Fruit fly (Drosophila melanogaster): ENCODE data around the gene CG8679.

CG8679 gene

DNA sequence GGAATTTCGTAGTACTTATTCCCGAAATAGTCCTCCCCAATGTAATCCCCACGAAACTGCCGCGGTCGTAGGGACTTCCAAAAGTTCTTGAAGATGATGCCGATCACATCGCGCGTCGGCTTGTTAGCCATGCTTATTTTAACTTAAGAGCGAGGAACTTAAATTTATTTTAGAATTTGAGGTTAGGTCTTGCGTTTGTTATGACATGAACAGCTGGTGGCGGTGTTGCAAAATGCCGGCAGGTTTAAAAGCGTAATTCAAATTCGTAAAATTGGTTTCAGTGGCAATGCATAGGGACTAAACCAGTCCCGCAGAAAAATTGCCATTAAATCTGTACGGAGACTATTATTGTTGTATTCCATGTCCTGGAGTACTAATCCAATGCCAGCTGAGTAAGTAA, 51.9 kb downstream of the CG8679 start (continued):
- TF ChIP-seq sna (GFP tag; IDR thresholded peaks at IDR 0.05; ENCODE audit: partially characterized antibody): 0 out of 2 replicates have a peak, but pooled peaks have one; percentile 11
- TF ChIP-seq p53 (GFP tag; optimal IDR thresholded peaks at IDR 0.05): no peak
- no peak for TF ChIP-seq CG3838 (GFP tag; optimal IDR thresholded peaks at IDR 0.05)
- TF ChIP-seq BEAF-32 (GFP tag; optimal IDR thresholded peaks at IDR 0.05): peak; percentile 18
- TF ChIP-seq wor (GFP tag; IDR thresholded peaks at IDR 0.05): no peak
- no peak for TF ChIP-seq Nf-YC (tag; optimal IDR thresholded peaks at IDR 0.05)
- no peak for TF ChIP-seq ken (GFP tag; IDR thresholded peaks at IDR 0.05)
- TF ChIP-seq CG12391 (tag; optimal IDR thresholded peaks at IDR 0.05): peak; percentile 0
- peak; percentile 80 for TF ChIP-seq MBD-R2 (GFP tag; IDR thresholded peaks at IDR 0.05)
- 0 out of 2 replicates have a peak, but pooled peaks have one; percentile 5 for TF ChIP-seq CG17328 (GFP tag; IDR thresholded peaks at IDR 0.05)
- TF ChIP-seq HLH54F (GFP tag; optimal IDR thresholded peaks at IDR 0.05): peak; percentile 10
- TF ChIP-seq CG15514 (GFP tag; optimal IDR thresholded peaks at IDR 0.05): peak; percentile 55
- peak; percentile 89 for TF ChIP-seq CG10267 (tag; optimal IDR thresholded peaks at IDR 0.05)
- TF ChIP-seq CG32532 (GFP tag; IDR thresholded peaks at IDR 0.05): no peak
- no peak for TF ChIP-seq D19B (GFP tag; optimal IDR thresholded peaks at IDR 0.05)
- no peak for TF ChIP-seq Jarid2 (GFP tag; optimal IDR thresholded peaks at IDR 0.05)

Data from whole organism, embryonic.